Fruit fly (Drosophila melanogaster): ENCODE data around the gene NHP2.

NHP2 gene

DNA sequence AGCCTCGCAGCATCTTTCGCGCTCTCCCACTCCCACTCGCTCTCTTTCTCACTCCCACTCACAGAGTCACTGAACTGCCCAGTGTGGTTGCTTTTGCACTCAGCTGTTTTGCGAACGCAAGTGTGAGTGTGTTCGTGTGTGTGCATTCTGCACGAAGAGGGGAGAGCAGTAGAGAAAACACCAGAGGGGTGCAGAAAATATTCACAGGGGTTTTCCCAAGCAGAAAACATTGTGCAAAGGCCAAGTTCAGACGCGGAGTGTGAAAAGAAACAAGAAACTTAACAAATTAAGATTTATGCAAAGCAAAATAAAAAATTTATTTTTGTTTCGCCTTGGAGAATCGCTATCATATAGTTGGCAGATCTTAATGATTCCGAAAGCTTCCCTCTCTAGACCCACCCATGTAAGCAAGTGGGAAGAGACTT is 16.5 kb downstream of the NHP2 start (continued):
- TF ChIP-seq stc (GFP tag; IDR thresholded peaks at IDR 0.05) (0 out of 2 replicates have a peak, but pooled peaks have one; percentile 35), CG10366 (GFP tag; IDR thresholded peaks at IDR 0.05) (peak; percentile 31), CG2120 (GFP tag; optimal IDR thresholded peaks at IDR 0.05) (peak; percentile 19), CG9215 (GFP tag; IDR thresholded peaks at IDR 0.05) (peak; percentile 33; the same call in 1 of the 2 replicates), trem (tag; optimal IDR thresholded peaks at IDR 0.05) (no peak), CG11093 (GFP tag; IDR thresholded peaks at IDR 0.05) (no peak), HLH3B (GFP tag; IDR thresholded peaks at IDR 0.05) (0 out of 2 replicates have a peak, but pooled peaks have one; percentile 27), sens-2 (GFP tag; IDR thresholded peaks at IDR 0.05) (no peak), Bdp1 (GFP tag; optimal IDR thresholded peaks at IDR 0.05) (no peak), CG16779 (GFP tag; IDR thresholded peaks at IDR 0.05) (no peak), tgo (GFP tag; IDR thresholded peaks at IDR 0.05) (peak; percentile 42), CG14441 (GFP tag; IDR thresholded peaks at IDR 0.05) (peak; percentile 45), Mrtf (GFP tag; IDR thresholded peaks at IDR 0.05) (peak; percentile 52; the same call in 1 of the 3 replicates), Sox102F (GFP tag; optimal IDR thresholded peaks at IDR 0.05) (peak; percentile 9), grau (tag; optimal IDR thresholded peaks at IDR 0.05) (no peak), pros (GFP tag; optimal IDR thresholded peaks at IDR 0.05) (peak; percentile 80), CG1832 (GFP tag; optimal IDR thresholded peaks at IDR 0.05) (no peak), CG11723 (GFP tag; optimal IDR thresholded peaks at IDR 0.05) (no peak), tio (GFP tag; optimal IDR thresholded peaks at IDR 0.05) (peak; percentile 32), CG2875 (GFP tag; optimal IDR thresholded peaks at IDR 0.05) (no peak), CG1233 (GFP tag; optimal IDR thresholded peaks at IDR 0.05) (no peak), CG13894 (tag; optimal IDR thresholded peaks at IDR 0.05) (no peak), CG15696 (tag; optimal IDR thresholded peaks at IDR 0.05) (no peak), lov (optimal IDR thresholded peaks at IDR 0.05) (no peak), lov (GFP tag; IDR thresholded peaks at IDR 0.05) (peak; percentile 71; the same call in 2 of the 3 replicates), Fer3 (tag; optimal IDR thresholded peaks at IDR 0.05) (no peak), dmrt99B (tag; optimal IDR thresholded peaks at IDR 0.05) (peak; percentile 41), CG9932 (GFP tag; IDR thresholded peaks at IDR 0.05) (peak; percentile 27; the same call in 1 of the 2 replicates), otp (GFP tag; IDR thresholded peaks at IDR 0.05) (no peak), pnt (GFP tag; optimal IDR thresholded peaks at IDR 0.05) (no peak), Fer1 (GFP tag; optimal IDR thresholded peaks at IDR 0.05) (no peak), ssp (GFP tag; IDR thresholded peaks at IDR 0.05) (0 out of 2 replicates have a peak, but pooled peaks have one; percentile 10), row (GFP tag; IDR thresholded peaks at IDR 0.05) (peak; percentile 56), cg (GFP tag; optimal IDR thresholded peaks at IDR 0.05) (peak; percentile 76), inv (GFP tag; IDR thresholded peaks at IDR 0.05; ENCODE audit: partially characterized antibody) (no peak), slbo (GFP tag; IDR thresholded peaks at IDR 0.05) (peak; percentile 32; the same call in 1 of the 2 replicates), zfh2 (GFP tag; optimal IDR thresholded peaks at IDR 0.05) (peak; percentile 44), cad (GFP tag; optimal IDR thresholded peaks at IDR 0.05) (no peak), CG32532 (GFP tag; IDR thresholded peaks at IDR 0.05) (peak; percentile 49), CG30403 (GFP tag; optimal IDR thresholded peaks at IDR 0.05) (no peak), Lhr (GFP tag; optimal IDR thresholded peaks at IDR 0.05) (no peak), CG11504 (tag; optimal IDR thresholded peaks at IDR 0.05) (peak; percentile 35), CG11560 (tag; IDR thresholded peaks at IDR 0.05) (no peak), Rfx (GFP tag; IDR thresholded peaks at IDR 0.05) (peak; percentile 53), CG11085 (GFP tag; IDR thresholded peaks at IDR 0.05) (no peak), Asciz (GFP tag; optimal IDR thresholded peaks at IDR 0.05) (peak; percentile 24), Scr (GFP tag; IDR thresholded peaks at IDR 0.05; ENCODE audit: partially characterized antibody) (no peak), sr (GFP tag; IDR thresholded peaks at IDR 0.05) (peak; percentile 64; the same call in 2 of the 3 replicates), chif (GFP tag; optimal IDR thresholded peaks at IDR 0.05) (no peak), bigmax (GFP tag; optimal IDR thresholded peaks at IDR 0.05) (no peak), Bgb (GFP tag; IDR thresholded peaks at IDR 0.05; ENCODE audit: partially characterized antibody) (no peak)

All from whole organism, embryonic.